Worm (Caenorhabditis elegans) whole organism, mixed stage, embryonic: Measurements from ENCODE around the gene prx-5.

Source experiments
- M03D4.4 ChIP-seq: sonication (generic microtip); optimal IDR thresholded peaks from 2 replicates; lab custom pipeline; 2017; ENCODE audit warnings: mild to moderate bottlenecking, missing genetic modification characterization, missing compliant biosample characterization
- bed-3 ChIP-seq: fragments of 200-800 bp; sonication (Bioruptor generic); optimal IDR thresholded peaks from 3 replicates; lab custom pipeline; 2018; ENCODE audit warnings: mild to moderate bottlenecking, missing genetic modification characterization, moderate library complexity, missing compliant biosample characterization
- blmp-1 ChIP-seq: fragments of 150-350 bp; optimal IDR thresholded peaks from 2 replicates; lab custom pipeline; 2014; ENCODE audit warnings: missing biosample characterization, missing genetic modification characterization
- ceh-39 ChIP-seq: fragments of 150-350 bp; optimal IDR thresholded peaks from 2 replicates; lab custom pipeline; 2014; ENCODE audit warnings: missing biosample characterization, missing genetic modification characterization
- ceh-43 ChIP-seq: fragments of 200-800 bp; sonication (Bioruptor generic); optimal IDR thresholded peaks from 2 replicates; lab custom pipeline; 2018; ENCODE audit warnings: mild to moderate bottlenecking, missing genetic modification characterization, moderate library complexity, missing compliant biosample characterization
- ceh-83 ChIP-seq: fragments of 200-800 bp; sonication (Bioruptor generic); optimal IDR thresholded peaks from 2 replicates; lab custom pipeline; 2018; ENCODE audit warnings: mild to moderate bottlenecking, missing genetic modification characterization, missing compliant biosample characterization
- ces-1 ChIP-seq: fragments of 150-350 bp; optimal IDR thresholded peaks from 2 replicates; lab custom pipeline; 2014; ENCODE audit warnings: missing biosample characterization, missing genetic modification reagents, missing genetic modification characterization
- cnd-1 ChIP-seq: fragments of 200-800 bp; sonication (Bioruptor generic); optimal IDR thresholded peaks from 2 replicates; lab custom pipeline; 2018; ENCODE audit warnings: mild to moderate bottlenecking, missing genetic modification characterization, missing compliant biosample characterization
- drap-1 ChIP-seq: fragments of 200-800 bp; sonication (Bioruptor generic); optimal IDR thresholded peaks from 3 replicates; lab custom pipeline; 2018; ENCODE audit warnings: mild to moderate bottlenecking, missing genetic modification characterization, missing compliant biosample characterization
- elt-1 ChIP-seq: sonication (generic microtip); optimal IDR thresholded peaks from 2 replicates; lab custom pipeline; 2017; ENCODE audit warnings: missing genetic modification characterization, mild to moderate bottlenecking, missing compliant biosample characterization, antibody characterized with exemption, moderate library complexity, borderline replicate concordance; ENCODE audit not compliant: insufficient read depth
- elt-3 ChIP-seq: fragments of 150-350 bp; optimal IDR thresholded peaks from 2 replicates; lab custom pipeline; 2014; ENCODE audit warnings: missing biosample characterization, missing genetic modification characterization
- flh-1 ChIP-seq: fragments of 200-800 bp; sonication (Bioruptor generic); optimal IDR thresholded peaks from 2 replicates; lab custom pipeline; 2018; ENCODE audit warnings: mild to moderate bottlenecking, missing genetic modification characterization, moderate library complexity, missing compliant biosample characterization
- ham-2 ChIP-seq: fragments of 200-800 bp; sonication (Bioruptor generic); optimal IDR thresholded peaks from 2 replicates; lab custom pipeline; 2018; ENCODE audit warnings: mild to moderate bottlenecking, missing genetic modification characterization, missing compliant biosample characterization
- hlh-1 ChIP-seq: fragments of 150-350 bp; optimal IDR thresholded peaks from 2 replicates; lab custom pipeline; 2014; ENCODE audit warnings: missing biosample characterization, missing genetic modification reagents, missing genetic modification characterization
- lin-13 ChIP-seq: fragments of 150-350 bp; optimal IDR thresholded peaks from 2 replicates; lab custom pipeline; 2014; ENCODE audit warnings: missing biosample characterization, missing genetic modification characterization
- lin-32 ChIP-seq: fragments of 200-800 bp; sonication (Bioruptor generic); optimal IDR thresholded peaks from 2 replicates; lab custom pipeline; 2018; ENCODE audit warnings: mild to moderate bottlenecking, missing genetic modification characterization, missing compliant biosample characterization
- lsy-2 ChIP-seq: fragments of 150-350 bp; optimal IDR thresholded peaks from 2 replicates; lab custom pipeline; 2014; ENCODE audit warnings: missing biosample characterization, missing genetic modification characterization
- mab-5 ChIP-seq: fragments of 150-350 bp; optimal IDR thresholded peaks from 2 replicates; lab custom pipeline; 2014; ENCODE audit warnings: missing biosample characterization, missing genetic modification characterization
- mep-1 ChIP-seq: fragments of 150-350 bp; optimal IDR thresholded peaks from 2 replicates; lab custom pipeline; 2017; ENCODE audit warnings: missing biosample characterization, missing genetic modification reagents, missing genetic modification characterization, inconsistent platforms
- mls-2 ChIP-seq: sonication (generic microtip); optimal IDR thresholded peaks from 2 replicates; lab custom pipeline; 2016; ENCODE audit warnings: mild to moderate bottlenecking, missing genetic modification characterization, moderate library complexity, missing compliant biosample characterization
- nhr-12 ChIP-seq: fragments of 150-350 bp; optimal IDR thresholded peaks from 2 replicates; lab custom pipeline; 2014; ENCODE audit warnings: missing biosample characterization, missing genetic modification characterization
- nhr-2 ChIP-seq: fragments of 150-350 bp; optimal IDR thresholded peaks from 2 replicates; lab custom pipeline; 2014; ENCODE audit warnings: missing biosample characterization, missing genetic modification characterization
- nhr-237 ChIP-seq: fragments of 150-350 bp; optimal IDR thresholded peaks from 2 replicates; lab custom pipeline; 2014; ENCODE audit warnings: missing biosample characterization, missing genetic modification characterization
- nhr-28 ChIP-seq: fragments of 150-350 bp; optimal IDR thresholded peaks from 2 replicates; lab custom pipeline; 2014; ENCODE audit warnings: missing biosample characterization, missing genetic modification characterization
- nhr-76 ChIP-seq: sonication (generic microtip); optimal IDR thresholded peaks from 2 replicates; lab custom pipeline; 2017; ENCODE audit warnings: missing biosample characterization, missing genetic modification characterization
- pha-4 ChIP-seq: fragments of 150-350 bp; optimal IDR thresholded peaks from 2 replicates; lab custom pipeline; 2018; ENCODE audit warnings: missing biosample characterization, missing genetic modification reagents, missing genetic modification characterization
- sem-2 ChIP-seq: fragments of 200-800 bp; sonication (Bioruptor generic); optimal IDR thresholded peaks from 2 replicates; lab custom pipeline; 2018; ENCODE audit warnings: mild to moderate bottlenecking, missing genetic modification characterization, missing compliant biosample characterization
- snpc-4 ChIP-seq: fragments of 150-350 bp; optimal IDR thresholded peaks from 2 replicates; lab custom pipeline; 2014; ENCODE audit warnings: missing biosample characterization, missing genetic modification characterization
- sptf-1 ChIP-seq: sonication (generic microtip); optimal IDR thresholded peaks from 2 replicates; lab custom pipeline; 2017; ENCODE audit warnings: mild to moderate bottlenecking, missing genetic modification characterization, moderate library complexity, missing compliant biosample characterization
- tbx-8 ChIP-seq: fragments of 200-800 bp; sonication (Bioruptor generic); optimal IDR thresholded peaks from 2 replicates; lab custom pipeline; 2018; ENCODE audit warnings: mild to moderate bottlenecking, missing genetic modification characterization, moderate library complexity, missing compliant biosample characterization
- unc-120 ChIP-seq: sonication (generic microtip); optimal IDR thresholded peaks from 2 replicates; lab custom pipeline; 2017; ENCODE audit warnings: missing genetic modification characterization, missing compliant biosample characterization; ENCODE audit not compliant: poor library complexity, severe bottlenecking
- unc-39 ChIP-seq: fragments of 150-350 bp; optimal IDR thresholded peaks from 2 replicates; lab custom pipeline; 2014; ENCODE audit warnings: missing biosample characterization, missing genetic modification characterization
- unc-62 ChIP-seq: fragments of 150-350 bp; optimal IDR thresholded peaks from 2 replicates; lab custom pipeline; 2014; ENCODE audit warnings: missing biosample characterization, missing genetic modification reagents, missing genetic modification characterization
- zip-8 ChIP-seq: fragments of 150-350 bp; optimal IDR thresholded peaks from 2 replicates; lab custom pipeline; 2014; ENCODE audit warnings: missing biosample characterization, missing genetic modification characterization
- ztf-11 ChIP-seq: fragments of 150-350 bp; optimal IDR thresholded peaks from 2 replicates; lab custom pipeline; 2014; ENCODE audit warnings: missing biosample characterization, missing genetic modification characterization

prx-5 gene

ce11 chrII:8745449-8746297 lies 41.0 kb downstream of the prx-5 start:
- TF ChIP-seq flh-1 (GFP tag; lab: Kevin White, UChicago) (no peak), hlh-1 (no peak), ceh-83 (no peak), nhr-2 (tag; lab: Kevin White, UChicago) (no peak), ces-1 (no peak), ceh-39 (no peak), unc-62 (no peak), sem-2 (GFP tag; lab: Kevin White, UChicago) (no peak), ham-2 (GFP tag; lab: Kevin White, UChicago) (no peak), blmp-1 (tag; lab: Kevin White, UChicago) (no peak), elt-3 (tag; lab: Kevin White, UChicago) (no peak), nhr-12 (no peak), mls-2 (no peak), tbx-8 (no peak)

ce11 chrII:8746298-8746775 lies 41.7 kb downstream of the prx-5 start:
- TF ChIP-seq unc-120 = no peak
- no peak for TF ChIP-seq nhr-12
- no peak for TF ChIP-seq zip-8 (tag; lab: Kevin White, UChicago)
- no peak for TF ChIP-seq lin-32 (GFP tag; lab: Kevin White, UChicago)
- TF ChIP-seq lin-13 (tag; lab: Kevin White, UChicago) = no peak
- no peak for TF ChIP-seq nhr-2 (tag; lab: Kevin White, UChicago)
- TF ChIP-seq lsy-2 (tag; lab: Kevin White, UChicago) = no peak
- no peak for TF ChIP-seq nhr-28
- no peak for TF ChIP-seq blmp-1 (tag; lab: Kevin White, UChicago)
- no peak for TF ChIP-seq ceh-39
- no peak for TF ChIP-seq sptf-1 (tag; lab: Kevin White, UChicago)
- TF ChIP-seq sem-2 (GFP tag; lab: Kevin White, UChicago) = no peak
- no peak for TF ChIP-seq pha-4 (tag; lab: Kevin White, UChicago)
- TF ChIP-seq elt-3 (tag; lab: Kevin White, UChicago) = no peak
- TF ChIP-seq M03D4.4 = no peak
- no peak for TF ChIP-seq elt-1
- TF ChIP-seq, all 35 proteins: peak for 0

- TF ChIP-seq elt-1 (no peak), ces-1 (no peak), unc-120 (peak; percentile 1), nhr-2 (tag; lab: Kevin White, UChicago) (peak; percentile 86), drap-1 (GFP tag; lab: Kevin White, UChicago) (no peak), hlh-1 (peak; percentile 41), cnd-1 (tag; lab: Kevin White, UChicago) (peak; percentile 59), unc-62 (peak; percentile 78)
These were observed 42.8 kb downstream of the prx-5 start for ce11 chrII:8747246-8747938.

- TF ChIP-seq unc-39 (tag; lab: Kevin White, UChicago) = no peak
- peak; percentile 24 for TF ChIP-seq unc-120
- TF ChIP-seq sem-2 (GFP tag; lab: Kevin White, UChicago) = no peak
- TF ChIP-seq nhr-12 = no peak
- TF ChIP-seq elt-1 = no peak
- peak; percentile 32 for TF ChIP-seq mab-5 (tag; lab: Kevin White, UChicago)
- TF ChIP-seq ceh-83 = no peak
- TF ChIP-seq hlh-1 = no peak
- no peak for TF ChIP-seq nhr-237
- peak; percentile 65 for TF ChIP-seq unc-62
- TF ChIP-seq drap-1 (GFP tag; lab: Kevin White, UChicago) = peak; percentile 55
- no peak for TF ChIP-seq tbx-8
- no peak for TF ChIP-seq snpc-4 (tag; lab: Kevin White, UChicago)
- TF ChIP-seq lsy-2 (tag; lab: Kevin White, UChicago) = no peak
- no peak for TF ChIP-seq lin-32 (GFP tag; lab: Kevin White, UChicago)
- TF ChIP-seq mep-1 (tag; lab: Kevin White, UChicago) = peak; percentile 8
- TF ChIP-seq mls-2 = peak; percentile 68
- TF ChIP-seq sptf-1 (tag; lab: Kevin White, UChicago) = no peak
- TF ChIP-seq nhr-28 = no peak
- TF ChIP-seq ceh-43 (GFP tag; lab: Kevin White, UChicago) = peak; percentile 29
- TF ChIP-seq cnd-1 (tag; lab: Kevin White, UChicago) = peak; percentile 63
- TF ChIP-seq M03D4.4 = peak; percentile 40
- no peak for TF ChIP-seq lin-13 (tag; lab: Kevin White, UChicago)
- TF ChIP-seq zip-8 (tag; lab: Kevin White, UChicago) = no peak
- no peak for TF ChIP-seq elt-3 (tag; lab: Kevin White, UChicago)
- peak; percentile 7 for TF ChIP-seq nhr-2 (tag; lab: Kevin White, UChicago)
- peak; percentile 69 for TF ChIP-seq pha-4 (tag; lab: Kevin White, UChicago)
- TF ChIP-seq blmp-1 (tag; lab: Kevin White, UChicago) = no peak
- no peak for TF ChIP-seq nhr-76 (tag; lab: Kevin White, UChicago)
- no peak for TF ChIP-seq ztf-11
- TF ChIP-seq flh-1 (GFP tag; lab: Kevin White, UChicago) = no peak
- no peak for TF ChIP-seq bed-3
- TF ChIP-seq ceh-39 = no peak
- TF ChIP-seq ces-1 = peak; percentile 30
- no peak for TF ChIP-seq ham-2 (GFP tag; lab: Kevin White, UChicago)
These were observed 43.3 kb downstream of the prx-5 start for ce11 chrII:8747939-8748352.
